Worm (Caenorhabditis elegans) whole organism, L1 larva: ENCODE results near the gene srt-53.

Experiments
- efl-3 ChIP-seq: fragments of 200-800 bp; sonication (Bioruptor generic); optimal IDR thresholded peaks from 2 replicates; lab custom pipeline; 2018; ENCODE audit warnings: mild to moderate bottlenecking, missing genetic modification characterization, missing compliant biosample characterization
- lsy-2 ChIP-seq, 2 experiments: fragments of 150-350 bp; optimal IDR thresholded peaks; 2 replicates each; lab custom pipeline; 2014; ENCODE audit warnings: missing biosample characterization in 2 of 2, missing genetic modification characterization in 2 of 2
- rnt-1 ChIP-seq: sonication (generic microtip); optimal IDR thresholded peaks from 2 replicates; lab custom pipeline; 2016; ENCODE audit warnings: mild to moderate bottlenecking, missing genetic modification characterization, moderate library complexity, missing compliant biosample characterization

DNA sequence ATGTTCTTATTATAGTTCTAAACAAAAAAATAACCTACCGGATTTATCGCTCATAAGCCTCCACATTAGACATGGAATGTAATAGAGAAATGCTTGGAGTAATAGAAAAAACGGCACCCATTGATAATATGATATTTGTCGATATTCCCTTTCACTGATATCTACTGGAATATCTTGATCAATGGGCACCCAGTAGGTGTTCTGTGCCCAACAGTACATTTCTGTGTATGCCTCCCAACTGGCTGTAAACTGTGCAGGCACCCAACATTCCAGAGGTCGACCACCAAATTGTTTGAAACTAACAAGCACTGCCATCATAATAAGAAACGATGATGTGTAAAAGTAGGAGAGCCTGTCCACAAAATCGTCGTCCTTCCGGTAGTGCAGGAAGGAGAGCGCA, 24.2 kb upstream of the srt-53 start:
- no peak for TF ChIP-seq efl-3 (GFP tag; lab: Kevin White, UChicago)
- no peak for TF ChIP-seq rnt-1 (tag; lab: Kevin White, UChicago)
- TF ChIP-seq lsy-2 (tag; optimal IDR thresholded peaks at IDR 0.05; lab: Kevin White, UChicago), result no peak
